Worm (Caenorhabditis elegans): ENCODE results near the gene F39C12.1.

DNA sequence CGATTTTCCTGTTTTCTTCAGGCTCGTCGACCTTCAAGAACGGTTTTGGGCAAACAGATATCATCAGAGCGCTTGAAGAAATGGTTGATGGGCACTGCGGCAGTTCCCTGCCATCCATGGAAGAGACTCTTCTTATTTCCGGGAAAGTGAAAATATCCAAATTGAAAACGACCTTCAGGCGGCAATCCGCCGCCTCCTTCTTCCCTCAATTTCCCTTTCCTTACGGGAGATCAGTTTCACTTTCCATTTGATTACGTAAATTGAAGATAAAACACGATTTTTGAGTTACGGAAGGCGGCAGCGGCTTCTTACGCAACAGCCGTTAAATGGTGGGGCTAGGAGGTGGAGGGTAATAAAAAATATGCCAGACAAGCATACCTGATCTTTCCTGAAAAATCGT, 43.8 kb downstream of the F39C12.1 start:
- TF ChIP-seq dve-1 (tag; optimal IDR thresholded peaks at IDR 0.05) (no peak), ceh-2 (tag; optimal IDR thresholded peaks at IDR 0.05) (no peak), ama-1 (optimal IDR thresholded peaks at IDR 0.05) (no peak), pax-1 (tag; optimal IDR thresholded peaks at IDR 0.05) (no peak), pha-4 (tag; optimal IDR thresholded peaks at IDR 0.05) (no peak)

All from whole organism, late embryonic.